Fruit fly (Drosophila melanogaster) whole organism, pupa: ENCODE data around the gene CG11843.

ENCODE experiments used
- CG10348 ChIP-seq: fragments of 200-800 bp; sonication (Bioruptor generic); IDR thresholded peaks from 2 replicates; pipeline ENCODE4 v1.3.6; 2022; ENCODE audit warnings: missing biosample characterization, missing genetic modification characterization
- CG12605 ChIP-seq: fragments of 200-800 bp; sonication (Bioruptor generic); IDR thresholded peaks from 2 replicates; pipeline ENCODE4 v1.3.6; 2022; ENCODE audit warnings: missing biosample characterization, missing genetic modification characterization
- CG13204 ChIP-seq: fragments of 200-800 bp; sonication (Bioruptor generic); optimal IDR thresholded peaks from 2 replicates; lab custom pipeline; 2018; ENCODE audit warnings: missing biosample characterization, mild to moderate bottlenecking, missing genetic modification characterization, moderate library complexity
- CG14655 ChIP-seq: fragments of 200-800 bp; sonication (Bioruptor generic); optimal IDR thresholded peaks from 3 replicates; lab custom pipeline; 2017; ENCODE audit warnings: mild to moderate bottlenecking, missing biosample characterization, missing genetic modification reagents, missing genetic modification characterization
- CG15710 ChIP-seq: fragments of 200-800 bp; sonication (Bioruptor generic); optimal IDR thresholded peaks from 2 replicates; lab custom pipeline; 2018; ENCODE audit warnings: missing biosample characterization, mild to moderate bottlenecking, missing genetic modification characterization, moderate library complexity
- CG17806 ChIP-seq: fragments of 200-800 bp; sonication (Bioruptor generic); optimal IDR thresholded peaks from 2 replicates; lab custom pipeline; 2018; ENCODE audit warnings: missing biosample characterization, mild to moderate bottlenecking, missing genetic modification characterization, moderate library complexity
- CG32121 ChIP-seq: fragments of 200-800 bp; sonication (Bioruptor generic); IDR thresholded peaks from 2 replicates; pipeline ENCODE4 v1.3.6; 2022; ENCODE audit warnings: missing biosample characterization, missing genetic modification characterization
- CG34367 ChIP-seq: fragments of 200-800 bp; sonication (Bioruptor generic); optimal IDR thresholded peaks from 2 replicates; lab custom pipeline; 2018; ENCODE audit warnings: missing biosample characterization, mild to moderate bottlenecking, missing genetic modification characterization
- CG4496 ChIP-seq: fragments of 200-800 bp; sonication (Bioruptor generic); IDR thresholded peaks from 3 replicates; pipeline ENCODE4 v1.3.6; 2022; ENCODE audit warnings: missing biosample characterization, missing genetic modification characterization
- CG8159 ChIP-seq: fragments of 200-800 bp; sonication (Bioruptor generic); optimal IDR thresholded peaks from 3 replicates; lab custom pipeline; 2018; ENCODE audit warnings: missing biosample characterization, mild to moderate bottlenecking, missing genetic modification characterization, moderate library complexity
- CG8301 ChIP-seq: fragments of 200-800 bp; sonication (Bioruptor generic); optimal IDR thresholded peaks from 2 replicates; lab custom pipeline; 2018; ENCODE audit warnings: missing biosample characterization, mild to moderate bottlenecking, missing genetic modification characterization
- CG9948 ChIP-seq: fragments of 200-800 bp; sonication (Bioruptor generic); optimal IDR thresholded peaks from 2 replicates; lab custom pipeline; 2018; ENCODE audit warnings: missing biosample characterization, mild to moderate bottlenecking, missing genetic modification characterization, moderate library complexity
- D1 ChIP-seq: fragments of 200-800 bp; sonication (Bioruptor generic); optimal IDR thresholded peaks from 2 replicates; lab custom pipeline; 2018; ENCODE audit warnings: missing biosample characterization, mild to moderate bottlenecking, missing genetic modification characterization, moderate library complexity
- EcR ChIP-seq: fragments of 200-800 bp; sonication (Bioruptor generic); optimal IDR thresholded peaks from 3 replicates; lab custom pipeline; 2019; ENCODE audit warnings: missing biosample characterization, missing genetic modification characterization, mild to moderate bottlenecking, moderate library complexity, missing genetic modification reagents
- Ets98B ChIP-seq: fragments of 200-800 bp; sonication (Bioruptor generic); IDR thresholded peaks from 2 replicates; pipeline ENCODE4 v1.3.6; 2022; ENCODE audit warnings: missing biosample characterization, missing genetic modification characterization
- Pif1A ChIP-seq: fragments of 200-800 bp; sonication (Bioruptor generic); optimal IDR thresholded peaks from 3 replicates; lab custom pipeline; 2016; ENCODE audit warnings: missing biosample characterization, missing genetic modification characterization
- Pif1B ChIP-seq: fragments of 200-800 bp; sonication (Bioruptor generic); optimal IDR thresholded peaks from 3 replicates; lab custom pipeline; 2016; ENCODE audit warnings: missing biosample characterization, missing genetic modification characterization
- Snoo ChIP-seq: fragments of 200-800 bp; sonication (Bioruptor generic); optimal IDR thresholded peaks from 3 replicates; lab custom pipeline; 2017; ENCODE audit warnings: missing biosample characterization, mild to moderate bottlenecking, missing genetic modification characterization, inconsistent platforms
- fd96Ca ChIP-seq: fragments of 200-800 bp; sonication (Bioruptor generic); IDR thresholded peaks from 3 replicates; pipeline ENCODE4 v1.3.6; 2022; ENCODE audit warnings: missing biosample characterization, missing genetic modification characterization
- gl ChIP-seq: fragments of 200-800 bp; sonication (Bioruptor generic); optimal IDR thresholded peaks from 2 replicates; lab custom pipeline; 2018; ENCODE audit warnings: missing biosample characterization, mild to moderate bottlenecking, missing genetic modification characterization
- rn ChIP-seq: fragments of 200-800 bp; sonication (Bioruptor generic); IDR thresholded peaks from 2 replicates; pipeline ENCODE4 v1.3.6; 2022; ENCODE audit warnings: missing biosample characterization, missing genetic modification characterization

CG11843 gene

DNA sequence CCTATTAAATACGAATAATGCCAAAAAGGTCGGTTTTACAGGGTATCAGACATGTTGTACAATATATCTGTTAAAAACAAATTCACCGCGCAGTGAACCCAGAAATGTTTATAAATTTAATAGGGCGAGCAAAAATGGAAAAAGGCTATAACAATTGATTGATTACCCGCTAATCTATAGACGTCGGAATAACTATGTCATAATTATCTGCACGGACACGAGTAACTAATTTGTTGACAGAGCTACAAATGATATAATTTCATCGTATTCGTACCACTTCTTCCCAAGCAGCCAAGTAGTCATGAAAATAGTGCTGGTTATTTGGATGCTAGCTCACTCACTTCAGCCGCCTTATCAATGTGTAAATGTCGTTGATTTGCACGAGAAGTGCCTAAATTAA lies 29.5 kb upstream of the CG11843 start, which contains the start of gene CG14518:
Gene CG14518 (plus strand): TSS at position 301 of the 400 bp plus-strand sequence.
- TF ChIP-seq Ets98B (GFP tag; lab: Robert Waterston, UW) (no peak), CG10348 (no peak), Pif1A (GFP tag; lab: Kevin White, UChicago) (no peak), CG4496 (GFP tag; lab: Robert Waterston, UW) (no peak), Snoo (no peak), CG17806 (tag; lab: Kevin White, UChicago) (no peak), CG8159 (tag; lab: Kevin White, UChicago) (no peak), Pif1B (GFP tag; lab: Kevin White, UChicago) (no peak), CG34367 (no peak), fd96Ca (no peak)

DNA sequence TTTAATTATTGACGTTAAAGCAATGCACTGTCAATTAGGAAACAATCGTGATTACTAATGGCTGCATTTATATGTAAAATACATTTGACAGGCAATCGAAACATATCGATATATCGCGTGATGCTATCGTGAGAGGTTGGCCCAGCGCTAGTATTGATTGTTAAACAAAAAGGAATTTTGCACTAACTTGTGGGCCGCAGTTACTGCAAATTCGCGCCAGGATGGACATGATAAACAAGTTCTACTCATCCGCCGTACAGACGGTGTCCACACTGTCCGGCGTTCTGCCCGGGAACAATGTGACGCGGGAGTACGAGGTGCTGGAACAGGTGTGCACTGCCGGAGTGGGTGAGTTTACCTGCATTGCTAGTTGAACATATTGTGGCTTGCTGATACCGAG lies 27.0 kb upstream of the CG11843 start, which contains the start of the genes eIF4E6 and CG1951:
Gene eIF4E6 (minus strand): TSS at position 53 of the 400 bp plus-strand sequence.
Gene CG1951 (plus strand): TSS at position 115 of the 400 bp plus-strand sequence.
- TF ChIP-seq gl (tag; lab: Kevin White, UChicago) (no peak), CG13204 (GFP tag; lab: Kevin White, UChicago) (no peak), CG4496 (GFP tag; lab: Robert Waterston, UW) (no peak), CG10348 (no peak), CG8301 (tag; lab: Kevin White, UChicago) (no peak), CG14655 (GFP tag; lab: Kevin White, UChicago) (no peak), CG15710 (tag; lab: Kevin White, UChicago) (no peak), CG12605 (GFP tag; lab: Robert Waterston, UW) (no peak)

- TF ChIP-seq gl (tag; lab: Kevin White, UChicago) (no peak), CG8159 (tag; lab: Kevin White, UChicago) (no peak), Pif1B (GFP tag; lab: Kevin White, UChicago) (no peak), D1 (tag; lab: Kevin White, UChicago) (no peak), CG17806 (tag; lab: Kevin White, UChicago) (no peak), CG34367 (no peak), Ets98B (GFP tag; lab: Robert Waterston, UW) (no peak), Snoo (no peak), CG8301 (tag; lab: Kevin White, UChicago) (no peak), CG15710 (tag; lab: Kevin White, UChicago) (no peak), CG10348 (no peak)
Measured at dm6 chr3R:29032542-29032941, 21.6 kb upstream of the CG11843 start, which contains the start of gene Ssl2. TSS of gene Ssl2 (minus strand) at chr3R:29032642.

DNA sequence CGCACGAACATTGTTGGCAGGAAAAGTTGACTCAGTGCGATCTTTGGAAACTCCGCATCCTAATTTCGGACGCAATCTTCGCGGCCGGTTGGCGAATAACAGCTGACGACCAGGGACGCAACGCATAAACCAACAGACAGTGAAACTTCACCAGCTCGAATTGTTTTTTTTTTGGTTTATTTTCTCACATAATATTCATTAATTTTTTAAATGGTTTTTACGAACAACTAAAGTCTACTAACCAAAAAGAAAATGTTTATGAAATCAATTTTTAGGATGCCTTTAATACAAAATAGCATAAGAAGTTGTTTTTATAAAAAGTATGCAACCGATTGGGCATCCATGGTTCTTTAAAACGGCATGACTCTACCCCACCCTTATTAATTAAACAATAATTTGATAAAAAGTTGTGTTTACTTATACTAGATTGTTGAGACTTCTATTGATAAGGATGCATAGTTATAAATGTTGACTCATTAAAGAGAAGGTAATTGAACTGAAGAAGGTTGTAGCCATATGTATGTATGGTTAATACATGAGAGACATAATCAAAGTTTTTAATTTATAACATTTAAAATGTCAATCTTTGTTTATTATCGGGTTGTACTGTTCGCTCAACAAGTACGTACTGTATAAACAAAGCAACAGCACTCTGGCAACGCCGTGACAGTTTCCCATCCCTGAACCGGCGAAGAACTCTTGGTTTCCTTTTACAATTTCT lies 20.1 kb upstream of the CG11843 start, which contains the start of the genes beta4GalNAcTB and Cpsf100:
Gene beta4GalNAcTB (minus strand): TSS at position 100 of the 721 bp plus-strand sequence.
Gene Cpsf100 (plus strand): TSS at position 665 of the 721 bp plus-strand sequence.
- peak; percentile 27 for TF ChIP-seq CG8301 (tag; lab: Kevin White, UChicago)
- no peak for TF ChIP-seq CG14655 (GFP tag; lab: Kevin White, UChicago)
- TF ChIP-seq CG8159 (tag; lab: Kevin White, UChicago), result peak; percentile 81
- TF ChIP-seq Snoo, result peak; percentile 75
- TF ChIP-seq CG13204 (GFP tag; lab: Kevin White, UChicago), result no peak
- TF ChIP-seq Pif1B (GFP tag; lab: Kevin White, UChicago), result no peak
- TF ChIP-seq CG34367, result peak; percentile 57
- no peak for TF ChIP-seq gl (tag; lab: Kevin White, UChicago)
- TF ChIP-seq CG4496 (GFP tag; lab: Robert Waterston, UW), result peak; percentile 60
- TF ChIP-seq D1 (tag; lab: Kevin White, UChicago), result no peak
- TF ChIP-seq CG10348, result 0 out of 2 replicates have a peak, but pooled peaks have one; percentile 27
- TF ChIP-seq fd96Ca, result no peak
- no peak for TF ChIP-seq CG12605 (GFP tag; lab: Robert Waterston, UW)
- TF ChIP-seq EcR (GFP tag; lab: Kevin White, UChicago), result no peak
- peak; percentile 31; the same call in 1 of the 2 replicates for TF ChIP-seq CG32121 (GFP tag; lab: Robert Waterston, UW)
- TF ChIP-seq rn (GFP tag; lab: Robert Waterston, UW), result 0 out of 2 replicates have a peak, but pooled peaks have one; percentile 25
- 0 out of 2 replicates have a peak, but pooled peaks have one; percentile 22 for TF ChIP-seq Ets98B (GFP tag; lab: Robert Waterston, UW)
- peak; percentile 72 for TF ChIP-seq CG9948
- TF ChIP-seq Pif1A (GFP tag; lab: Kevin White, UChicago), result no peak
- TF ChIP-seq CG17806 (tag; lab: Kevin White, UChicago), result peak; percentile 58
- TF ChIP-seq CG15710 (tag; lab: Kevin White, UChicago), result peak; percentile 77

- TF ChIP-seq D1 (tag; lab: Kevin White, UChicago) (no peak), EcR (GFP tag; lab: Kevin White, UChicago) (peak; percentile 38), CG4496 (GFP tag; lab: Robert Waterston, UW) (peak; percentile 40; the same call in 2 of the 3 replicates), Ets98B (GFP tag; lab: Robert Waterston, UW) (peak; percentile 46), CG8159 (tag; lab: Kevin White, UChicago) (peak; percentile 46), CG14655 (GFP tag; lab: Kevin White, UChicago) (peak; percentile 4), Snoo (peak; percentile 43), CG12605 (GFP tag; lab: Robert Waterston, UW) (no peak), CG32121 (GFP tag; lab: Robert Waterston, UW) (peak; percentile 49; the same call in 1 of the 2 replicates), CG15710 (tag; lab: Kevin White, UChicago) (peak; percentile 30)
- TF ChIP-seq, all 21 proteins: peak for 8
Measured at dm6 chr3R:29038960-29039581, 15.1 kb upstream of the CG11843 start, which contains the start of the genes Slu7 and Pkc98E. TSS of gene Slu7 (minus strand) at chr3R:29039071. TSS of gene Pkc98E (plus strand) at chr3R:29039156.
